Worm (Caenorhabditis elegans) whole organism, young adult: ENCODE measurements around the gene tbx-31.
A peak's percentile ranks its signal among the peaks of the same experiment; 100 is the strongest.

Experiments used
- B0261.1 ChIP-seq: sonication (generic microtip); optimal IDR thresholded peaks from 2 replicates; lab custom pipeline; 2016; ENCODE audit warnings: mild to moderate bottlenecking, missing genetic modification characterization, moderate library complexity, missing compliant biosample characterization
- B0336.3 ChIP-seq: fragments of 200-800 bp; sonication (Bioruptor generic); IDR thresholded peaks from 2 replicates; pipeline ENCODE4 v1.3.6; 2022; ENCODE audit warnings: missing genetic modification characterization, missing compliant biosample characterization
- F22D6.2 ChIP-seq: sonication (generic microtip); optimal IDR thresholded peaks from 2 replicates; lab custom pipeline; 2016; ENCODE audit warnings: mild to moderate bottlenecking, missing genetic modification characterization, missing compliant biosample characterization
- F49E8.2 ChIP-seq: sonication (generic microtip); optimal IDR thresholded peaks from 3 replicates; lab custom pipeline; 2017; ENCODE audit warnings: missing genetic modification characterization, mild to moderate bottlenecking, missing compliant biosample characterization, antibody characterized with exemption, moderate library complexity; ENCODE audit not compliant: insufficient read depth
- K12H6.12 ChIP-seq: fragments of 200-800 bp; sonication (Bioruptor generic); optimal IDR thresholded peaks from 2 replicates; lab custom pipeline; 2018; ENCODE audit warnings: mild to moderate bottlenecking, missing genetic modification characterization, missing compliant biosample characterization
- T07F8.4 ChIP-seq: sonication (generic microtip); optimal IDR thresholded peaks from 2 replicates; lab custom pipeline; 2016; ENCODE audit warnings: mild to moderate bottlenecking, missing genetic modification characterization, moderate library complexity, missing compliant biosample characterization
- Y56A3A.18 ChIP-seq: fragments of 200-800 bp; sonication (Bioruptor generic); IDR thresholded peaks from 2 replicates; pipeline ENCODE4 v1.3.6; 2022; ENCODE audit warnings: missing genetic modification reagents, missing genetic modification characterization, missing compliant biosample characterization
- Y95B8A.8 ChIP-seq: fragments of 200-800 bp; sonication (Bioruptor generic); IDR thresholded peaks from 2 replicates; pipeline ENCODE4 v1.3.6; 2022; ENCODE audit warnings: missing genetic modification reagents, missing genetic modification characterization, missing compliant biosample characterization
- aptf-3 ChIP-seq: fragments of 200-800 bp; sonication (Bioruptor generic); IDR thresholded peaks from 2 replicates; pipeline ENCODE4 v1.3.6; 2022; ENCODE audit warnings: missing genetic modification characterization, missing compliant biosample characterization
- atf-7 ChIP-seq: sonication (generic microtip); optimal IDR thresholded peaks from 2 replicates; lab custom pipeline; 2017; ENCODE audit warnings: mild to moderate bottlenecking, missing genetic modification characterization, missing compliant biosample characterization
- attf-5 ChIP-seq: fragments of 200-800 bp; sonication (Bioruptor generic); optimal IDR thresholded peaks from 2 replicates; lab custom pipeline; 2018; ENCODE audit warnings: mild to moderate bottlenecking, missing genetic modification characterization, missing compliant biosample characterization
- ccch-3 ChIP-seq: fragments of 200-800 bp; sonication (Bioruptor generic); optimal IDR thresholded peaks from 2 replicates; lab custom pipeline; 2018; ENCODE audit warnings: mild to moderate bottlenecking, missing genetic modification characterization, missing compliant biosample characterization
- cebp-1 ChIP-seq, 2 experiments: fragments of 200-800 bp in 1 of 2; sonication (Bioruptor generic) in 1 of 2; sonication (generic microtip) in 1 of 2; IDR thresholded peaks in 1 of 2; optimal IDR thresholded peaks in 1 of 2; 2 replicates each; pipeline versions ENCODE4 v1.3.6 to Lab custom; 2017 to 2022; ENCODE audit warnings: missing compliant biosample characterization in 2 of 2, missing genetic modification characterization in 2 of 2, mild to moderate bottlenecking in 1 of 2, missing genetic modification reagents in 1 of 2, moderate library complexity in 1 of 2
- ceh-40 ChIP-seq: fragments of 200-800 bp; sonication (Bioruptor generic); IDR thresholded peaks from 2 replicates; pipeline ENCODE4 v1.3.6; 2022; ENCODE audit warnings: missing genetic modification characterization, missing compliant biosample characterization
- chd-7 ChIP-seq: sonication (generic microtip); optimal IDR thresholded peaks from 2 replicates; lab custom pipeline; 2016; ENCODE audit warnings: mild to moderate bottlenecking, missing genetic modification characterization, moderate library complexity, missing compliant biosample characterization
- dpl-1 ChIP-seq: fragments of 150-350 bp; optimal IDR thresholded peaks from 2 replicates; lab custom pipeline; 2014; ENCODE audit warnings: missing biosample characterization, missing genetic modification reagents, missing genetic modification characterization
- egl-18 ChIP-seq: fragments of 200-800 bp; sonication (Bioruptor generic); IDR thresholded peaks from 2 replicates; pipeline ENCODE4 v1.3.6; 2022; ENCODE audit warnings: missing genetic modification reagents, missing genetic modification characterization, missing compliant biosample characterization
- ets-4 ChIP-seq: fragments of 200-800 bp; sonication (Bioruptor generic); optimal IDR thresholded peaks from 2 replicates; lab custom pipeline; 2018; ENCODE audit warnings: mild to moderate bottlenecking, missing genetic modification characterization, missing compliant biosample characterization
- fkh-3 ChIP-seq: sonication (generic microtip); optimal IDR thresholded peaks from 2 replicates; lab custom pipeline; 2016; ENCODE audit warnings: mild to moderate bottlenecking, missing genetic modification characterization, missing compliant biosample characterization
- hrde-1 ChIP-seq: sonication (generic microtip); optimal IDR thresholded peaks from 2 replicates; lab custom pipeline; 2016; ENCODE audit warnings: missing genetic modification characterization, mild to moderate bottlenecking, missing compliant biosample characterization, moderate library complexity, missing genotype, missing genetic modification reagents, borderline replicate concordance
- hsf-1 ChIP-seq: fragments of 200-800 bp; sonication (Bioruptor generic); IDR thresholded peaks from 2 replicates; pipeline ENCODE4 v1.3.6; 2022; ENCODE audit warnings: missing genetic modification reagents, missing genetic modification characterization, missing compliant biosample characterization
- let-526 ChIP-seq: fragments of 200-800 bp; sonication (Bioruptor generic); IDR thresholded peaks from 2 replicates; pipeline ENCODE4 v1.3.6; 2022; ENCODE audit warnings: missing genetic modification reagents, missing genetic modification characterization, missing compliant biosample characterization
- let-607 ChIP-seq, 2 experiments: fragments of 200-800 bp in 1 of 2; sonication (Bioruptor generic) in 1 of 2; sonication (generic microtip) in 1 of 2; optimal IDR thresholded peaks; 2 replicates each; lab custom pipeline; 2016 to 2018; ENCODE audit warnings: mild to moderate bottlenecking in 2 of 2, missing compliant biosample characterization in 2 of 2, missing genetic modification characterization in 2 of 2, moderate library complexity in 2 of 2, missing genotype in 1 of 2
- lin-26 ChIP-seq: fragments of 200-800 bp; sonication (Bioruptor generic); IDR thresholded peaks from 2 replicates; pipeline ENCODE4 v1.3.6; 2022; ENCODE audit warnings: missing genetic modification reagents, missing genetic modification characterization, missing compliant biosample characterization
- lin-35 ChIP-seq, 3 experiments: fragments of 150-350 bp in 2 of 3; sonication (generic microtip) in 1 of 3; optimal IDR thresholded peaks; 2 replicates each; lab custom pipeline; 2014 to 2018; ENCODE audit warnings: missing biosample characterization in 3 of 3, missing genetic modification characterization in 3 of 3, missing genetic modification reagents in 3 of 3
- lsl-1 ChIP-seq: fragments of 200-800 bp; sonication (Bioruptor generic); optimal IDR thresholded peaks from 2 replicates; lab custom pipeline; 2018; ENCODE audit warnings: mild to moderate bottlenecking, missing genetic modification characterization, moderate library complexity, missing compliant biosample characterization
- madf-10 ChIP-seq: sonication (generic microtip); optimal IDR thresholded peaks from 2 replicates; lab custom pipeline; 2016; ENCODE audit warnings: mild to moderate bottlenecking, missing genetic modification characterization, missing compliant biosample characterization
- madf-8 ChIP-seq: fragments of 200-800 bp; sonication (Bioruptor generic); conservative IDR thresholded peaks from 2 replicates; pipeline ENCODE4 v1.3.6; 2022; ENCODE audit warnings: missing genetic modification reagents, missing genetic modification characterization, missing compliant biosample characterization
- mcd-1 ChIP-seq: fragments of 200-800 bp; sonication (Bioruptor generic); IDR thresholded peaks from 2 replicates; pipeline ENCODE4 v1.3.6; 2022; ENCODE audit warnings: missing genetic modification reagents, missing genetic modification characterization, missing compliant biosample characterization
- nfya-2 ChIP-seq: fragments of 200-800 bp; sonication (Bioruptor generic); IDR thresholded peaks from 2 replicates; pipeline ENCODE4 v1.3.6; 2022; ENCODE audit warnings: missing genetic modification reagents, missing genetic modification characterization, missing compliant biosample characterization
- nfyb-1 ChIP-seq: fragments of 200-800 bp; sonication (Bioruptor generic); IDR thresholded peaks from 2 replicates; pipeline ENCODE4 v1.3.6; 2022; ENCODE audit warnings: missing genetic modification reagents, missing genetic modification characterization, missing compliant biosample characterization
- nhr-179 ChIP-seq: sonication (generic microtip); optimal IDR thresholded peaks from 2 replicates; lab custom pipeline; 2016; ENCODE audit warnings: mild to moderate bottlenecking, missing genetic modification characterization, missing compliant biosample characterization
- nhr-27 ChIP-seq: fragments of 200-800 bp; sonication (Bioruptor generic); optimal IDR thresholded peaks from 2 replicates; lab custom pipeline; 2018; ENCODE audit warnings: mild to moderate bottlenecking, missing genetic modification characterization, moderate library complexity, missing compliant biosample characterization
- rpc-1 ChIP-seq, 2 experiments: fragments of 150-350 bp in 1 of 2; sonication (generic microtip) in 1 of 2; optimal IDR thresholded peaks; 2 replicates each; lab custom pipeline; 2014 to 2018; ENCODE audit warnings: missing biosample characterization in 1 of 2, missing genetic modification characterization in 1 of 2, missing genetic modification reagents in 1 of 2, missing genotype in 1 of 2
- snpc-1.1 ChIP-seq: sonication (generic microtip); optimal IDR thresholded peaks from 2 replicates; lab custom pipeline; 2017; ENCODE audit warnings: missing genetic modification characterization, mild to moderate bottlenecking, missing compliant biosample characterization, antibody characterized with exemption, moderate library complexity, missing genotype, missing genetic modification reagents; ENCODE audit not compliant: insufficient read depth
- snpc-3.4 ChIP-seq: sonication (generic microtip); optimal IDR thresholded peaks from 2 replicates; lab custom pipeline; 2017; ENCODE audit warnings: missing genetic modification characterization, mild to moderate bottlenecking, missing compliant biosample characterization, antibody characterized with exemption, moderate library complexity, missing genotype, missing genetic modification reagents
- somi-1 ChIP-seq: fragments of 200-800 bp; sonication (Bioruptor generic); optimal IDR thresholded peaks from 2 replicates; lab custom pipeline; 2018; ENCODE audit warnings: mild to moderate bottlenecking, missing genetic modification characterization, missing compliant biosample characterization
- tbp1 ChIP-seq: fragments of 200-800 bp; sonication (Bioruptor generic); optimal IDR thresholded peaks from 2 replicates; lab custom pipeline; 2018; ENCODE audit warnings: mild to moderate bottlenecking, missing genetic modification characterization, missing compliant biosample characterization
- unc-130 ChIP-seq: sonication (generic microtip); optimal IDR thresholded peaks from 2 replicates; lab custom pipeline; 2016; ENCODE audit warnings: missing genetic modification reagents, missing genetic modification characterization, missing compliant biosample characterization
- xnd-1 ChIP-seq: sonication (generic microtip); optimal IDR thresholded peaks from 2 replicates; lab custom pipeline; 2016; ENCODE audit warnings: missing genotype, missing genetic modification reagents, missing genetic modification characterization, missing compliant biosample characterization
- ztf-22 ChIP-seq: fragments of 200-800 bp; sonication (Bioruptor generic); optimal IDR thresholded peaks from 2 replicates; lab custom pipeline; 2018; ENCODE audit warnings: mild to moderate bottlenecking, missing genetic modification characterization, moderate library complexity, missing compliant biosample characterization
- ztf-26 ChIP-seq: sonication (generic microtip); optimal IDR thresholded peaks from 2 replicates; lab custom pipeline; 2017; ENCODE audit warnings: missing genetic modification characterization, missing compliant biosample characterization
- ztf-3 ChIP-seq: fragments of 200-800 bp; sonication (Bioruptor generic); optimal IDR thresholded peaks from 2 replicates; lab custom pipeline; 2018; ENCODE audit warnings: mild to moderate bottlenecking, missing genetic modification characterization, missing compliant biosample characterization

The tbx-31 gene

DNA sequence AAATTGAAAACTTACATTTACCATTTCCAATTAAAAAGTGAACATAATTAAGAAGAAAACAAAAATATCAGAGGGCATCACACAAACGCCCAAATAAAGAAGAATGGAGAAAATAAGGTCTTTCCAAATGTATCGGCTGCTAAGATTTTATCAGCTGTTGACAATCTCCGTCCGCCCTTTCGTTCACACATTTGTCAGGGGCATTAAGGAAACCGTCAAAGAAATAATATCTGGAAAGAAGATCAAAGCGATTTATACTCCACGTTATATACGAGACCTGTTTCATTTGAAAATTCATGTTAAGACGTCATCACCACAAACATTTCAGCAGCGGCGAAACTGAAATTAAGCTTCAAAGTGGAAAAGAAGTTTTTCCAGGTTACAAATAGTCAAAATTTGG lies 38.6 kb upstream of the tbx-31 start, which contains the start of gene fbxa-52:
TSS of gene fbxa-52 (minus strand) at position 101 of the 400 bp plus-strand sequence.
- TF ChIP-seq F49E8.2 (no peak), B0336.3 (GFP tag; lab: Robert Waterston, UW) (no peak), chd-7 (tag; lab: Kevin White, UChicago) (no peak), lsl-1 (GFP tag; lab: Kevin White, UChicago) (no peak), ztf-26 (tag; lab: Kevin White, UChicago) (no peak), let-607 (tag; optimal IDR thresholded peaks at IDR 0.05; lab: Kevin White, UChicago) (no peak), ccch-3 (no peak), cebp-1 (GFP tag; IDR thresholded peaks at IDR 0.05; lab: Robert Waterston, UW) (no peak), cebp-1 (tag; optimal IDR thresholded peaks at IDR 0.05; lab: Kevin White, UChicago) (no peak), F22D6.2 (tag; lab: Kevin White, UChicago) (no peak), snpc-1.1 (tag; lab: Kevin White, UChicago) (no peak)

DNA sequence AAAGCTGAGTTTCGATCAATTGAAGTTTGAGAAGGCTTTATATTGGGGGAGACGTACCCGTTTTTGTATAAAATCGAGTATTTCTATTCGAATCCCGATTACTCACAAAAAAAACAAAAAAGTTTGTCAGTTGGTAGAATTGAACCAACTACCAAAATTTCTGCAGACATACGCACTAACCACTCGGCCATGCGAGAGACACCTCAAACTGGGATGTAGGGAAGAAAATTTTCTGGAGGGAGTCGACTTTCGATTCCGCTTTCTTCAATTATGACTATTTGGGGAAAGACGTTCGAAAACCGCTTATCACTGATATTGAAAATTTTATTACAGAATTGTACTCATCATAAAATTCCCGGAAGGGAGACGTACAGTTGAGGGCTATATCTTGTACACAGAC lies 33.3 kb upstream of the tbx-31 start:
- TF ChIP-seq lin-26 (peak; percentile 53; the same call in 1 of the 2 replicates), tbp1 (GFP tag; lab: Kevin White, UChicago) (peak; percentile 81), B0261.1 (tag; lab: Kevin White, UChicago) (peak; percentile 59), rpc-1 (optimal IDR thresholded peaks at IDR 0.05; lab: Kevin White, UChicago) (peak; percentile 22), rpc-1 (tag; optimal IDR thresholded peaks at IDR 0.05; lab: Kevin White, UChicago) (peak; percentile 65)

DNA sequence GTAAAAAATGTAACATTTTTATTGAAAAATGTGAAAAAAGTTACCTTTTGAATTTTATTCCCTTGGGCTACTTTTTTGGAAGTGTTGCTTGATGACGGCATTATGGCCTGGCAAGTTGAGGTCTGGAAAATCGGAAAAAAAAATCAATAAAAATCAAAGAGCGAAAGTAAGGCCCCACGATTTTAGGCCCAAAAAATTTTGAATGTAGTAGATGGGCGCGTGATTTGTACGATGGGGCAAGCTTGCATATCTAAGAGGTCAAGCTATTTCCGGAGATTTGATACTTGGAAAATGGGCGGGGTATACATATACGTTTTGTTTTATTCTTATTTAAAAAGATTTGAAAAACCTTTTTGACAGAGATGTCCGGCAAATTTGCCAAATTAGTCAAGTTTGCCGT lies 32.6 kb upstream of the tbx-31 start, which contains the start of gene F07G6.5:
TSS of gene F07G6.5 (minus strand) at position 101 of the 400 bp plus-strand sequence.
- no peak for TF ChIP-seq ztf-22 (GFP tag; lab: Kevin White, UChicago)
- no peak for TF ChIP-seq dpl-1
- TF ChIP-seq atf-7 (tag; lab: Kevin White, UChicago): no peak
- TF ChIP-seq nhr-179 (tag; lab: Kevin White, UChicago): no peak
- TF ChIP-seq lsl-1 (GFP tag; lab: Kevin White, UChicago): no peak
- no peak for TF ChIP-seq aptf-3 (GFP tag; lab: Robert Waterston, UW)
- no peak for TF ChIP-seq ztf-3 (GFP tag; lab: Kevin White, UChicago)
- TF ChIP-seq somi-1 (GFP tag; lab: Kevin White, UChicago): no peak
- no peak for TF ChIP-seq F49E8.2
- TF ChIP-seq B0336.3 (GFP tag; lab: Robert Waterston, UW): no peak
- no peak for TF ChIP-seq xnd-1
- TF ChIP-seq K12H6.12: no peak
- no peak for TF ChIP-seq T07F8.4
- no peak for TF ChIP-seq hsf-1 (GFP tag; lab: Robert Waterston, UW)
- TF ChIP-seq F22D6.2 (tag; lab: Kevin White, UChicago): no peak
- no peak for TF ChIP-seq egl-18
- no peak for TF ChIP-seq nhr-27 (tag; lab: Kevin White, UChicago)
- TF ChIP-seq lin-35 (GFP tag; optimal IDR thresholded peaks at IDR 0.05; lab: Kevin White, UChicago): no peak
- TF ChIP-seq lin-26: no peak
- no peak for TF ChIP-seq madf-10

DNA sequence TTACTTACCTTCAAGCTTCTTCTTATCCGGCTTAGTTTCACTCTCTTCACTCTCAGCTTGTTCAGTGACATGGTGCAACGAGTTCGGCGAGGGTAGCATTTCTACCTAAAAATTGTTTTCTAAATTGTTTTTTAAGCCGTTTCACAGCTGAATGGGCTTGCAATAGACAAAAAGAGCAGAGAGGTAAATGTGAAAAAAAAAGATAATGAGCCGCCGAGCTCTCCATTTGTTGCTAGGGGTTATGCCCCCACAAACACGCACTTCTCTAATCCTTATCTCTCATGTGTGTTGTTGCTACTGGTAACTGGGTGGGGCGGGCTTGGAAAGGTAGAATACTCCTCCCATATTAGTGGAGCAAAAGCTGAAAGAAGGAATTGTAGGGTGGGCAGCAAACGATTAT lies 29.9 kb upstream of the tbx-31 start, which contains the start of gene C36C9.5:
TSS of gene C36C9.5 (minus strand) at position 101 of the 400 bp plus-strand sequence.
- TF ChIP-seq nfyb-1: no peak
- no peak for TF ChIP-seq hrde-1 (tag; lab: Kevin White, UChicago)
- no peak for TF ChIP-seq ceh-40
- TF ChIP-seq let-607 (tag; optimal IDR thresholded peaks at IDR 0.05; lab: Kevin White, UChicago): no peak
- TF ChIP-seq Y95B8A.8 (GFP tag; lab: Robert Waterston, UW): no peak
- TF ChIP-seq tbp1 (GFP tag; lab: Kevin White, UChicago): no peak
- TF ChIP-seq snpc-3.4: no peak
- no peak for TF ChIP-seq let-526 (GFP tag; lab: Robert Waterston, UW)
- no peak for TF ChIP-seq madf-8 (GFP tag; lab: Robert Waterston, UW)
- TF ChIP-seq attf-5: no peak
- TF ChIP-seq nfya-2 (GFP tag; lab: Robert Waterston, UW): no peak
- no peak for TF ChIP-seq mcd-1 (GFP tag; lab: Robert Waterston, UW)
- TF ChIP-seq lsl-1 (GFP tag; lab: Kevin White, UChicago): no peak
- TF ChIP-seq F49E8.2: no peak
- no peak for TF ChIP-seq fkh-3
- TF ChIP-seq Y56A3A.18: no peak
- TF ChIP-seq ets-4 (GFP tag; lab: Kevin White, UChicago): no peak
- TF ChIP-seq unc-130 (GFP tag; lab: Kevin White, UChicago): no peak
